Worm (Caenorhabditis elegans): ENCODE results near the gene C17B7.12.

C17B7.12 gene

ce11 chrV:3315308-3315707 is 37.7 kb upstream of the C17B7.12 start, which contains the start of gene arrd-19 (continued):
- TF ChIP-seq nhr-6 (tag; optimal IDR thresholded peaks at IDR 0.05) (peak; percentile 57), Y105C5A.15 (GFP tag; IDR thresholded peaks at IDR 0.05) (no peak), nhr-28 (tag; optimal IDR thresholded peaks at IDR 0.05) (peak; percentile 90), nhr-41 (GFP tag; IDR thresholded peaks at IDR 0.05) (no peak), hif-1 (tag; optimal IDR thresholded peaks at IDR 0.05) (peak in 1 of 2 experiments; percentile 64), Y75B8A.6 (GFP tag; IDR thresholded peaks at IDR 0.05) (no peak), ceh-20 (GFP tag; IDR thresholded peaks at IDR 0.05) (peak; percentile 61; the same call in 1 of the 2 replicates), zip-2 (tag; optimal IDR thresholded peaks at IDR 0.05) (peak; percentile 5), ces-1 (GFP tag; optimal IDR thresholded peaks at IDR 0.05) (no peak), aha-1 (tag) (peak; percentile 99), ztf-7 (tag; optimal IDR thresholded peaks at IDR 0.05) (no peak), jun-1 (tag; optimal IDR thresholded peaks at IDR 0.05) (no peak), vab-7 (GFP tag; IDR thresholded peaks at IDR 0.05) (no peak; the same call in 1 of the 2 replicates), dmd-6 (GFP tag; IDR thresholded peaks at IDR 0.05) (peak; percentile 92), lin-15B (tag; optimal IDR thresholded peaks at IDR 0.05) (no peak), R02D3.7 (tag; optimal IDR thresholded peaks at IDR 0.05) (no peak), spr-3 (GFP tag; optimal IDR thresholded peaks at IDR 0.05) (no peak), dmd-9 (GFP tag; IDR thresholded peaks at IDR 0.05) (no peak), pqm-1 (tag; optimal IDR thresholded peaks at IDR 0.05) (peak; percentile 32), cey-2 (tag; optimal IDR thresholded peaks at IDR 0.05; ENCODE audit: borderline replicate concordance, insufficient read depth) (no peak), lir-3 (tag; optimal IDR thresholded peaks at IDR 0.05) (no peak), daf-16 (GFP tag; optimal IDR thresholded peaks at IDR 0.05) (peak in 1 of 2 experiments; percentile 5), daf-16 (tag; optimal IDR thresholded peaks at IDR 0.05) (peak; percentile 62), unc-62 (GFP tag; optimal IDR thresholded peaks at IDR 0.05 in 1 of 2) (peak in 1 of 2 experiments; percentile 97), unc-62 (tag; optimal IDR thresholded peaks at IDR 0.05) (no peak), zfp-3 (GFP tag; conservative IDR thresholded peaks at IDR 0.05) (no peak)

ce11 chrV:3316108-3316507 is 36.9 kb upstream of the C17B7.12 start, which contains the start of gene F35F10.1:
TSS of gene F35F10.1 (plus strand) at chrV:3316307.
- TF ChIP-seq spr-3 (GFP tag; optimal IDR thresholded peaks at IDR 0.05) (no peak), T26A8.4 (GFP tag; IDR thresholded peaks at IDR 0.05) (no peak), ZK337.2 (GFP tag; IDR thresholded peaks at IDR 0.05) (no peak), mdt-29 (GFP tag; IDR thresholded peaks at IDR 0.05) (no peak), ceh-44 (GFP tag; IDR thresholded peaks at IDR 0.05) (no peak), lin-15B (tag; optimal IDR thresholded peaks at IDR 0.05) (no peak), unc-39 (tag; optimal IDR thresholded peaks at IDR 0.05) (no peak), snpc-4 (tag; optimal IDR thresholded peaks at IDR 0.05) (no peak), F10B5.3 (tag; optimal IDR thresholded peaks at IDR 0.05) (no peak), egl-27 (tag; optimal IDR thresholded peaks at IDR 0.05) (no peak), lin-13 (GFP tag; optimal IDR thresholded peaks at IDR 0.05) (no peak), attf-4 (tag; optimal IDR thresholded peaks at IDR 0.05) (no peak), hmg-1.1 (GFP tag; IDR thresholded peaks at IDR 0.05) (no peak), F26F4.8 (GFP tag; conservative IDR thresholded peaks at IDR 0.05) (no peak), vab-7 (GFP tag; IDR thresholded peaks at IDR 0.05) (no peak), aha-1 (tag) (no peak), ces-1 (GFP tag; optimal IDR thresholded peaks at IDR 0.05) (no peak), zip-11 (GFP tag; IDR thresholded peaks at IDR 0.05) (no peak), lin-1 (GFP tag; IDR thresholded peaks at IDR 0.05) (no peak)

ce11 chrV:3318975-3319374 is 34.0 kb upstream of the C17B7.12 start, which contains the start of gene F35F10.13:
TSS of gene F35F10.13 (minus strand) at chrV:3319075.
- no peak for TF ChIP-seq Y105C5A.15 (GFP tag; IDR thresholded peaks at IDR 0.05)
- TF ChIP-seq ama-1 (optimal IDR thresholded peaks at IDR 0.05): no peak
- no peak for TF ChIP-seq mdl-1 (tag; optimal IDR thresholded peaks at IDR 0.05)
- TF ChIP-seq cey-2 (tag; optimal IDR thresholded peaks at IDR 0.05; ENCODE audit: borderline replicate concordance, insufficient read depth): no peak
- TF ChIP-seq pha-4 (GFP tag; IDR thresholded peaks at IDR 0.05): no peak
- no peak for TF ChIP-seq pha-4 (tag; optimal IDR thresholded peaks at IDR 0.05)
- TF ChIP-seq dmd-9 (GFP tag; IDR thresholded peaks at IDR 0.05): no peak
- TF ChIP-seq nhr-10 (tag; optimal IDR thresholded peaks at IDR 0.05): no peak
- no peak for TF ChIP-seq Y75B8A.6 (GFP tag; IDR thresholded peaks at IDR 0.05)
- TF ChIP-seq mes-2 (tag; optimal IDR thresholded peaks at IDR 0.05; ENCODE audit: poor library complexity, severe bottlenecking): no peak
- no peak for TF ChIP-seq T20F7.1 (GFP tag; optimal IDR thresholded peaks at IDR 0.05)
- TF ChIP-seq dmd-8 (GFP tag; IDR thresholded peaks at IDR 0.05): no peak
- no peak for TF ChIP-seq nhr-102 (tag; optimal IDR thresholded peaks at IDR 0.05)
- no peak for TF ChIP-seq saeg-2 (GFP tag; IDR thresholded peaks at IDR 0.05)
- TF ChIP-seq hif-1 (tag; optimal IDR thresholded peaks at IDR 0.05): no peak
- no peak for TF ChIP-seq gei-8 (GFP tag; optimal IDR thresholded peaks at IDR 0.05)
- no peak for TF ChIP-seq zip-2 (tag; optimal IDR thresholded peaks at IDR 0.05)
